Fruit fly (Drosophila melanogaster) whole organism, prepupa: ENCODE data around the gene CG4830.
A peak's percentile ranks its signal among the peaks of the same experiment; 100 is the strongest.

Source experiments
- Blimp-1 ChIP-seq: fragments of 200-800 bp; sonication (Bioruptor generic); optimal IDR thresholded peaks from 3 replicates; lab custom pipeline; 2017; ENCODE audit warnings: missing biosample characterization, missing genetic modification characterization, mild to moderate bottlenecking, moderate library complexity, missing genetic modification reagents
- CG10631 ChIP-seq: fragments of 200-800 bp; sonication (Bioruptor generic); optimal IDR thresholded peaks from 2 replicates; lab custom pipeline; 2016; ENCODE audit warnings: missing biosample characterization, missing genetic modification characterization
- CG11762 ChIP-seq: fragments of 200-800 bp; sonication (Bioruptor generic); optimal IDR thresholded peaks from 3 replicates; lab custom pipeline; 2016; ENCODE audit warnings: missing biosample characterization, missing genetic modification characterization; ENCODE audit not compliant: insufficient read depth
- CG11902 ChIP-seq: fragments of 200-800 bp; sonication (Bioruptor generic); optimal IDR thresholded peaks from 3 replicates; lab custom pipeline; 2016; ENCODE audit warnings: missing biosample characterization, missing genetic modification characterization
- CG1621 ChIP-seq: fragments of 200-800 bp; sonication (Bioruptor generic); optimal IDR thresholded peaks from 3 replicates; lab custom pipeline; 2018; ENCODE audit warnings: missing biosample characterization, mild to moderate bottlenecking, missing genetic modification characterization
- CG16779 ChIP-seq: fragments of 200-800 bp; sonication (Bioruptor generic); optimal IDR thresholded peaks from 3 replicates; lab custom pipeline; 2017; ENCODE audit warnings: missing biosample characterization, mild to moderate bottlenecking, missing genetic modification characterization
- CG31627 ChIP-seq: fragments of 200-800 bp; sonication (Bioruptor generic); optimal IDR thresholded peaks from 3 replicates; lab custom pipeline; 2016; ENCODE audit warnings: missing biosample characterization, missing genetic modification characterization
- CG32006 ChIP-seq: fragments of 200-800 bp; sonication (Bioruptor generic); optimal IDR thresholded peaks from 3 replicates; lab custom pipeline; 2017; ENCODE audit warnings: missing biosample characterization, mild to moderate bottlenecking, missing genetic modification characterization
- CG4318 ChIP-seq: fragments of 200-800 bp; sonication (Bioruptor generic); optimal IDR thresholded peaks from 3 replicates; lab custom pipeline; 2017; ENCODE audit warnings: missing biosample characterization, mild to moderate bottlenecking, missing genetic modification characterization
- CG6276 ChIP-seq: fragments of 200-800 bp; sonication (Bioruptor generic); optimal IDR thresholded peaks from 2 replicates; lab custom pipeline; 2017; ENCODE audit warnings: missing biosample characterization, mild to moderate bottlenecking, missing genetic modification characterization
- CG6808 ChIP-seq: fragments of 200-800 bp; sonication (Bioruptor generic); optimal IDR thresholded peaks from 3 replicates; lab custom pipeline; 2017; ENCODE audit warnings: missing biosample characterization, missing genetic modification characterization, mild to moderate bottlenecking, moderate library complexity, missing genetic modification reagents
- CG6854 ChIP-seq: fragments of 200-800 bp; sonication (Bioruptor generic); optimal IDR thresholded peaks from 2 replicates; lab custom pipeline; 2017; ENCODE audit warnings: missing biosample characterization, mild to moderate bottlenecking, missing genetic modification characterization
- CG7368 ChIP-seq: fragments of 200-800 bp; sonication (Bioruptor generic); optimal IDR thresholded peaks from 3 replicates; lab custom pipeline; 2016; ENCODE audit warnings: missing biosample characterization, missing genetic modification characterization
- CG9139 ChIP-seq: fragments of 200-800 bp; sonication (Bioruptor generic); optimal IDR thresholded peaks from 3 replicates; lab custom pipeline; 2017; ENCODE audit warnings: missing biosample characterization, mild to moderate bottlenecking, missing genetic modification characterization
- Eip75B ChIP-seq: fragments of 200-800 bp; sonication (Bioruptor generic); optimal IDR thresholded peaks from 3 replicates; lab custom pipeline; 2016; ENCODE audit warnings: missing biosample characterization, missing genetic modification characterization
- Eip78C ChIP-seq: fragments of 200-800 bp; sonication (Bioruptor generic); peaks from one replicate; lab custom pipeline; 2016; ENCODE audit warnings: missing biosample characterization, missing genetic modification characterization
- Ets21C ChIP-seq: fragments of 200-800 bp; sonication (Bioruptor generic); optimal IDR thresholded peaks from 3 replicates; lab custom pipeline; 2016; ENCODE audit warnings: missing biosample characterization, missing genetic modification characterization
- Gug ChIP-seq: fragments of 200-800 bp; sonication (Bioruptor generic); IDR thresholded peaks from 2 replicates; pipeline ENCODE4 v1.3.6; 2022; ENCODE audit warnings: missing biosample characterization, missing genetic modification characterization
- Hr38 ChIP-seq: sonication (Bioruptor generic); optimal IDR thresholded peaks from 2 replicates; lab custom pipeline; 2016; ENCODE audit warnings: missing biosample characterization, missing genetic modification characterization
- Hr39 ChIP-seq: fragments of 200-800 bp; sonication (Bioruptor generic); optimal IDR thresholded peaks from 2 replicates; lab custom pipeline; 2016; ENCODE audit warnings: missing biosample characterization, missing genetic modification characterization
- Lpt ChIP-seq: fragments of 200-800 bp; sonication (Bioruptor generic); optimal IDR thresholded peaks from 3 replicates; lab custom pipeline; 2016; ENCODE audit warnings: missing biosample characterization, missing genetic modification characterization
- Met ChIP-seq: fragments of 200-800 bp; sonication (Bioruptor generic); optimal IDR thresholded peaks from 3 replicates; lab custom pipeline; 2016; ENCODE audit warnings: missing biosample characterization, missing genetic modification characterization
- OdsH ChIP-seq: fragments of 200-800 bp; sonication (Bioruptor generic); optimal IDR thresholded peaks from 3 replicates; lab custom pipeline; 2016; ENCODE audit warnings: missing biosample characterization, missing genetic modification characterization
- Sox102F ChIP-seq: fragments of 200-800 bp; sonication (Bioruptor generic); optimal IDR thresholded peaks from 2 replicates; lab custom pipeline; 2016; ENCODE audit warnings: missing biosample characterization, mild to moderate bottlenecking, missing genetic modification characterization
- Sox15 ChIP-seq: fragments of 200-800 bp; sonication (Bioruptor generic); optimal IDR thresholded peaks from 3 replicates; lab custom pipeline; 2016; ENCODE audit warnings: missing biosample characterization, missing genetic modification characterization
- acj6 ChIP-seq: fragments of 200-800 bp; sonication (Bioruptor generic); optimal IDR thresholded peaks from 3 replicates; lab custom pipeline; 2016; ENCODE audit warnings: missing biosample characterization, missing genetic modification characterization
- cyc ChIP-seq: fragments of 200-800 bp; sonication (Bioruptor generic); optimal IDR thresholded peaks from 3 replicates; lab custom pipeline; 2016; ENCODE audit warnings: missing biosample characterization, missing genetic modification characterization
- dsx ChIP-seq: fragments of 200-800 bp; optimal IDR thresholded peaks from 3 replicates; lab custom pipeline; 2019; ENCODE audit warnings: missing biosample characterization, mild to moderate bottlenecking, missing genetic modification characterization, moderate library complexity; ENCODE audit not compliant: poor library complexity, severe bottlenecking
- eg ChIP-seq: fragments of 200-800 bp; sonication (Bioruptor generic); IDR thresholded peaks from 3 replicates; pipeline ENCODE4 v1.3.6; 2022; ENCODE audit warnings: missing biosample characterization, missing genetic modification characterization
- esn ChIP-seq: fragments of 200-800 bp; sonication (Bioruptor generic); optimal IDR thresholded peaks from 2 replicates; lab custom pipeline; 2016; ENCODE audit warnings: missing biosample characterization, mild to moderate bottlenecking, missing genetic modification characterization, moderate library complexity
- fd85E ChIP-seq: fragments of 200-800 bp; sonication (Bioruptor generic); optimal IDR thresholded peaks from 3 replicates; lab custom pipeline; 2016; ENCODE audit warnings: missing biosample characterization, missing genetic modification characterization
- lz ChIP-seq: fragments of 200-800 bp; sonication (Bioruptor generic); optimal IDR thresholded peaks from 3 replicates; lab custom pipeline; 2016; ENCODE audit warnings: missing biosample characterization, missing genetic modification characterization
- pdm3 ChIP-seq: fragments of 200-800 bp; sonication (Bioruptor generic); optimal IDR thresholded peaks from 3 replicates; lab custom pipeline; 2016; ENCODE audit warnings: missing biosample characterization, missing genetic modification characterization
- salr ChIP-seq, 2 experiments: fragments of 200-800 bp; sonication (Bioruptor generic); optimal IDR thresholded peaks; 3 replicates each; lab custom pipeline; 2016 to 2018; ENCODE audit warnings: missing biosample characterization in 2 of 2, missing genetic modification characterization in 2 of 2, mild to moderate bottlenecking in 1 of 2
- spab ChIP-seq: fragments of 200-800 bp; sonication (Bioruptor generic); optimal IDR thresholded peaks from 2 replicates; lab custom pipeline; 2017; ENCODE audit warnings: missing biosample characterization, mild to moderate bottlenecking, missing genetic modification characterization, missing genetic modification reagents
- ss ChIP-seq, 2 experiments: fragments of 200-800 bp; sonication (Bioruptor generic); optimal IDR thresholded peaks; 2 replicates in 1 of 2; 3 replicates in 1 of 2; lab custom pipeline; 2017 to 2018; ENCODE audit warnings: mild to moderate bottlenecking in 2 of 2, missing biosample characterization in 2 of 2, missing genetic modification characterization in 2 of 2, moderate library complexity in 1 of 2
- topi ChIP-seq: fragments of 200-800 bp; sonication (Bioruptor generic); optimal IDR thresholded peaks from 3 replicates; lab custom pipeline; 2016; ENCODE audit warnings: missing biosample characterization, missing genetic modification characterization
- vri ChIP-seq: fragments of 200-800 bp; sonication (Bioruptor generic); optimal IDR thresholded peaks from 3 replicates; lab custom pipeline; 2016; ENCODE audit warnings: missing biosample characterization, mild to moderate bottlenecking, missing genetic modification characterization

The CG4830 gene

dm6 chr3R:12196100-12196499 is 14.1 kb downstream of the CG4830 start (continued):
- TF ChIP-seq Eip75B = peak; percentile 38
- no peak for TF ChIP-seq lz (GFP tag; lab: Kevin White, UChicago)
- no peak for TF ChIP-seq dsx (GFP tag; lab: Kevin White, UChicago)
- TF ChIP-seq spab = peak; percentile 12
- TF ChIP-seq Gug (GFP tag; lab: Robert Waterston, UW) = no peak
- no peak for TF ChIP-seq CG4318 (GFP tag; lab: Kevin White, UChicago)
- peak; percentile 63; the same call in 2 of the 3 replicates for TF ChIP-seq eg
- no peak for TF ChIP-seq Sox102F (GFP tag; lab: Kevin White, UChicago)
- peak; percentile 10 for TF ChIP-seq acj6
- no peak for TF ChIP-seq cyc (GFP tag; lab: Kevin White, UChicago)
- TF ChIP-seq pdm3 = peak; percentile 41
- TF ChIP-seq CG11902 = no peak
- TF ChIP-seq CG6808 (GFP tag; lab: Kevin White, UChicago) = peak; percentile 16
- no peak for TF ChIP-seq CG6276 (GFP tag; lab: Kevin White, UChicago)
- TF ChIP-seq CG11762 = no peak
- TF ChIP-seq Eip78C (GFP tag; lab: Kevin White, UChicago) = no peak
- no peak for TF ChIP-seq CG1621 (tag; lab: Kevin White, UChicago)
- TF ChIP-seq vri (GFP tag; lab: Kevin White, UChicago) = no peak
- no peak for TF ChIP-seq salr (GFP tag; optimal IDR thresholded peaks at IDR 0.05; lab: Kevin White, UChicago)
- peak; percentile 47 for TF ChIP-seq CG32006 (GFP tag; lab: Kevin White, UChicago)
- TF ChIP-seq Met (GFP tag; lab: Kevin White, UChicago) = peak; percentile 23
- TF ChIP-seq, all 60 proteins: peak for 20

DNA sequence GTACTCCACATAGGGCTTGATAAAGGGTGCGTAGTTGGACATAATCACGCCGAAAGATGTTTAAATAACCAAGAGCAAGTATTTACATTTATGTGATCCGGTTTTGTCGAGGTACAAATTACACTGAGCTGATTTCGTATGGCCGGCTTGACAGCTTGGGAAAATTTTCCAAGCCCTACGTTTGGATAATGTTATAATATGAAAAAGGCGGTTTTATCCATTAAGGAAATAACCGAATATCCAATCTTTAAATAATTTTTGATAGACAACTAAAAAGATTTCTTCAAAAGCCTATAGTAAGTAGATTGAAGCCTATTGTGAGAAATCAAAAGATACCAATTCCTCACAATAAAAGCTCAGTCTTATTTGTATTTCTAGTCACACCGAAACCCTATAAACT is 15.2 kb downstream of the CG4830 start, which contains the start of the genes eIF3d2 and CG43450:
TSS of gene eIF3d2 (minus strand) at position 101 of the 400 bp plus-strand sequence.
TSS of gene CG43450 (plus strand) at position 384 of the 400 bp plus-strand sequence.
- TF ChIP-seq CG1621 (tag; lab: Kevin White, UChicago) (no peak), Hr38 (no peak), ss (GFP tag; optimal IDR thresholded peaks at IDR 0.05; lab: Kevin White, UChicago) (no peak), topi (GFP tag; lab: Kevin White, UChicago) (no peak), Hr39 (GFP tag; lab: Kevin White, UChicago) (no peak), fd85E (no peak), CG31627 (GFP tag; lab: Kevin White, UChicago) (no peak), CG7368 (GFP tag; lab: Kevin White, UChicago) (no peak), Lpt (GFP tag; lab: Kevin White, UChicago) (no peak), Ets21C (GFP tag; lab: Kevin White, UChicago) (no peak), CG10631 (GFP tag; lab: Kevin White, UChicago) (no peak), CG9139 (GFP tag; lab: Kevin White, UChicago) (no peak), vri (GFP tag; lab: Kevin White, UChicago) (no peak), CG6854 (GFP tag; lab: Kevin White, UChicago) (no peak), CG32006 (GFP tag; lab: Kevin White, UChicago) (no peak), dsx (GFP tag; lab: Kevin White, UChicago) (no peak)

dm6 chr3R:12185615-12186014 is 24.5 kb downstream of the CG4830 start:
- TF ChIP-seq OdsH (GFP tag; lab: Kevin White, UChicago) (no peak), spab (no peak), Sox15 (GFP tag; lab: Kevin White, UChicago) (no peak), esn (GFP tag; lab: Kevin White, UChicago) (no peak), Blimp-1 (GFP tag; lab: Kevin White, UChicago) (no peak), CG6808 (GFP tag; lab: Kevin White, UChicago) (no peak), CG1621 (tag; lab: Kevin White, UChicago) (no peak), CG16779 (tag; lab: Kevin White, UChicago) (no peak), acj6 (no peak), Eip78C (GFP tag; lab: Kevin White, UChicago) (no peak), fd85E (no peak), CG7368 (GFP tag; lab: Kevin White, UChicago) (no peak), Sox102F (GFP tag; lab: Kevin White, UChicago) (no peak)
